5 worm cellular contexts compared by ENCODE assay signal in the genomic region with DNA sequence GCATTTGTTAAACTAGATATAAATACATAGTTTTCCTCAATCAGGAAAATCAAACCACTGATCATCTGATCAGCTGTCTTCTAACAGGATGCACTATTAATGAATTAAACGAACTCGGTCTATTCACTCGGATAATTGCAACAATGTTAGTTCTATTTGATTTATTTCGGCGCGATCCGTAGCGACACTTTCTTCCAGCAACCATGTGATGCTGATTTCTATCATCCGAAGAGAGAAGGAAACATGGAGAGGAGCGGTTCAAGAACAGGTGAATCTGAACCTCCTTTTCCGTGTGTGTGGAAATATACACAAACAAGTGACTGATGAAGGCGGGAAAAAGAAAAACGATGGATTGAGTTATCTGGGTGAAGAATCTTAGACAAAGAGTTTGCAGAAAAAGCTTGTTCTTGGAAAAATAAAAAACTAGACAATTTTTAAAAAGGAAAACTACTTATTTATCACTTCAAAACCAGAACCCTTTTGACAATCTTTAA.
TF ChIP-seq lines count a peak whose summit lies in the region.

No protein-coding gene starts in this region.

TF ChIP-seq in whole organism, L1 larva, 84 proteins besides CTCF, POLR2A, EP300 and RAD21:
- TF ChIP-seq blmp-1 (tag; optimal IDR thresholded peaks at IDR 0.05; lab: Kevin White, UChicago) (peak; percentile 89), pag-3 (tag; optimal IDR thresholded peaks at IDR 0.05; lab: Kevin White, UChicago; ENCODE audit: borderline replicate concordance, insufficient read depth) (no peak), ceh-8 (GFP tag; optimal IDR thresholded peaks at IDR 0.05; lab: Kevin White, UChicago) (no peak), ztf-4 (tag; optimal IDR thresholded peaks at IDR 0.05; lab: Kevin White, UChicago) (no peak), lin-15B (tag; optimal IDR thresholded peaks at IDR 0.05; lab: Kevin White, UChicago) (no peak), egl-27 (tag; optimal IDR thresholded peaks at IDR 0.05; lab: Kevin White, UChicago) (no peak), hpl-2 (GFP tag; optimal IDR thresholded peaks at IDR 0.05; lab: Kevin White, UChicago) (no peak)

TF ChIP-seq in whole organism, L2 larva, 48 proteins besides CTCF, POLR2A, EP300 and RAD21:
- TF ChIP-seq ceh-82 (tag; optimal IDR thresholded peaks at IDR 0.05; lab: Kevin White, UChicago) (no peak), nhr-21 (tag; optimal IDR thresholded peaks at IDR 0.05; lab: Kevin White, UChicago) (peak; percentile 65), sma-3 (GFP tag; optimal IDR thresholded peaks at IDR 0.05; lab: Kevin White, UChicago) (no peak)

TF ChIP-seq in whole organism, L3 larva, 47 proteins besides CTCF, POLR2A, EP300 and RAD21:
- TF ChIP-seq aly-2 (tag; optimal IDR thresholded peaks at IDR 0.05; lab: Kevin White, UChicago) (no peak), nhr-43 (tag; optimal IDR thresholded peaks at IDR 0.05; lab: Kevin White, UChicago; ENCODE audit: poor library complexity, severe bottlenecking) (peak; percentile 53), elt-1 (tag; optimal IDR thresholded peaks at IDR 0.05; lab: Kevin White, UChicago) (peak; percentile 37), lsy-12 (tag; optimal IDR thresholded peaks at IDR 0.05; lab: Kevin White, UChicago) (no peak)

TF ChIP-seq in whole organism, L4 larva, 104 proteins besides CTCF, POLR2A, EP300 and RAD21:
- peak; percentile 13 for TF ChIP-seq hlh-11 (tag; optimal IDR thresholded peaks at IDR 0.05; lab: Kevin White, UChicago)
- peak; percentile 4 for TF ChIP-seq nhr-28 (tag; optimal IDR thresholded peaks at IDR 0.05; lab: Kevin White, UChicago)
- no peak for TF ChIP-seq Y48G9A.11 (GFP tag; IDR thresholded peaks at IDR 0.05; lab: Robert Waterston, UW)
- TF ChIP-seq mxl-3 (GFP tag; optimal IDR thresholded peaks at IDR 0.05; lab: Kevin White, UChicago) = no peak
- TF ChIP-seq aly-2 (tag; optimal IDR thresholded peaks at IDR 0.05; lab: Kevin White, UChicago) = no peak
- TF ChIP-seq lir-3 (tag; optimal IDR thresholded peaks at IDR 0.05; lab: Kevin White, UChicago) = no peak
- TF ChIP-seq dve-1 (tag; optimal IDR thresholded peaks at IDR 0.05; lab: Kevin White, UChicago; ENCODE audit: insufficient read depth) = no peak
TF ChIP-seq in whole organism, L4 larva: peak in this region for 2.

TF ChIP-seq in whole organism, mixed stage, embryonic, 35 proteins besides CTCF, POLR2A, EP300 and RAD21:
- TF ChIP-seq pha-4 (tag; optimal IDR thresholded peaks at IDR 0.05; lab: Kevin White, UChicago) (peak; percentile 96), bed-3 (GFP tag; optimal IDR thresholded peaks at IDR 0.05; lab: Kevin White, UChicago) (no peak), cnd-1 (tag; optimal IDR thresholded peaks at IDR 0.05; lab: Kevin White, UChicago) (no peak)
TF ChIP-seq in whole organism, mixed stage, embryonic: peak in this region for 1.
